Worm (Caenorhabditis elegans) whole organism, L4 larva: Measurements from ENCODE around the gene chil-1.

ENCODE experiments used
- R02D3.7 ChIP-seq: fragments of 150-350 bp; sonication (generic microtip); optimal IDR thresholded peaks from 3 replicates; lab custom pipeline; 2014; ENCODE audit warnings: missing biosample characterization, missing genetic modification characterization
- Y5F2A.4 ChIP-seq: fragments of 200-800 bp; sonication (Bioruptor generic); optimal IDR thresholded peaks from 2 replicates; lab custom pipeline; 2018; ENCODE audit warnings: mild to moderate bottlenecking, missing genetic modification characterization, missing compliant biosample characterization
- arid-1 ChIP-seq: fragments of 200-800 bp; sonication (Bioruptor generic); conservative IDR thresholded peaks from 2 replicates; pipeline ENCODE4 v1.3.6; 2022; ENCODE audit warnings: missing genetic modification reagents, missing genetic modification characterization, missing compliant biosample characterization
- attf-4 ChIP-seq: sonication (generic microtip); optimal IDR thresholded peaks from 3 replicates; lab custom pipeline; 2017; ENCODE audit warnings: missing biosample characterization, missing genetic modification characterization
- ceh-20 ChIP-seq: fragments of 200-800 bp; sonication (Bioruptor generic); IDR thresholded peaks from 2 replicates; pipeline ENCODE4 v1.3.6; 2022; ENCODE audit warnings: missing genetic modification reagents, missing genetic modification characterization, missing compliant biosample characterization
- ceh-32 ChIP-seq: sonication (generic microtip); optimal IDR thresholded peaks from 2 replicates; lab custom pipeline; 2016; ENCODE audit warnings: mild to moderate bottlenecking, missing genetic modification characterization, missing compliant biosample characterization; ENCODE audit not compliant: poor library complexity
- ceh-44 ChIP-seq: fragments of 200-800 bp; sonication (Bioruptor generic); IDR thresholded peaks from 2 replicates; pipeline ENCODE4 v1.3.6; 2022; ENCODE audit warnings: missing genetic modification reagents, missing genetic modification characterization, missing compliant biosample characterization
- ceh-82 ChIP-seq: sonication (generic microtip); optimal IDR thresholded peaks from 2 replicates; lab custom pipeline; 2017; ENCODE audit warnings: missing biosample characterization, missing genetic modification characterization
- ces-1 ChIP-seq: fragments of 150-350 bp; sonication (generic microtip); optimal IDR thresholded peaks from 4 replicates; lab custom pipeline; 2014; ENCODE audit warnings: missing biosample characterization, missing genetic modification reagents, missing genetic modification characterization
- ctbp-1 ChIP-seq: fragments of 200-800 bp; sonication (Bioruptor generic); IDR thresholded peaks from 2 replicates; pipeline ENCODE4 v1.3.6; 2022; ENCODE audit warnings: missing genetic modification reagents, missing genetic modification characterization, missing compliant biosample characterization
- daf-12 ChIP-seq: fragments of 150-350 bp; optimal IDR thresholded peaks from 2 replicates; lab custom pipeline; 2014; ENCODE audit warnings: missing biosample characterization, missing genetic modification reagents, missing genetic modification characterization
- dmd-8 ChIP-seq: fragments of 200-800 bp; sonication (Bioruptor generic); IDR thresholded peaks from 2 replicates; pipeline ENCODE4 v1.3.6; 2022; ENCODE audit warnings: missing genetic modification characterization, missing compliant biosample characterization
- fkh-10 ChIP-seq: fragments of 150-350 bp; optimal IDR thresholded peaks from 2 replicates; lab custom pipeline; 2014; ENCODE audit warnings: missing biosample characterization, missing genetic modification reagents, missing genetic modification characterization
- lin-15B ChIP-seq: fragments of 150-350 bp; sonication (generic microtip); optimal IDR thresholded peaks from 3 replicates; lab custom pipeline; 2014; ENCODE audit warnings: missing biosample characterization, missing genetic modification characterization
- lin-29 ChIP-seq: fragments of 200-800 bp; sonication (Bioruptor generic); IDR thresholded peaks from 2 replicates; pipeline ENCODE4 v1.3.6; 2022; ENCODE audit warnings: missing genetic modification reagents, missing genetic modification characterization, missing compliant biosample characterization
- lir-3 ChIP-seq: sonication (generic microtip); optimal IDR thresholded peaks from 2 replicates; lab custom pipeline; 2016; ENCODE audit warnings: mild to moderate bottlenecking, missing genetic modification characterization, missing compliant biosample characterization
- madf-9 ChIP-seq: fragments of 200-800 bp; sonication (Bioruptor generic); conservative IDR thresholded peaks from 2 replicates; pipeline ENCODE4 v1.3.6; 2022; ENCODE audit warnings: missing genetic modification reagents, missing genetic modification characterization, missing compliant biosample characterization
- mxl-3 ChIP-seq: fragments of 200-800 bp; sonication (Bioruptor generic); optimal IDR thresholded peaks from 2 replicates; lab custom pipeline; 2018; ENCODE audit warnings: mild to moderate bottlenecking, missing genetic modification characterization, missing compliant biosample characterization
- nhr-10 ChIP-seq: fragments of 150-350 bp; optimal IDR thresholded peaks from 2 replicates; lab custom pipeline; 2014; ENCODE audit warnings: missing biosample characterization, missing genetic modification characterization
- nhr-11 ChIP-seq: fragments of 150-350 bp; optimal IDR thresholded peaks from 2 replicates; lab custom pipeline; 2014; ENCODE audit warnings: missing biosample characterization, missing genetic modification characterization
- nhr-237 ChIP-seq: sonication (generic microtip); optimal IDR thresholded peaks from 2 replicates; lab custom pipeline; 2017; ENCODE audit warnings: missing biosample characterization, missing genetic modification characterization
- nhr-41 ChIP-seq: fragments of 200-800 bp; sonication (Bioruptor generic); IDR thresholded peaks from 2 replicates; pipeline ENCODE4 v1.3.6; 2022; ENCODE audit warnings: missing genetic modification reagents, missing genetic modification characterization, missing compliant biosample characterization
- nhr-48 ChIP-seq: sonication (generic microtip); optimal IDR thresholded peaks from 2 replicates; lab custom pipeline; 2016; ENCODE audit warnings: mild to moderate bottlenecking, missing genetic modification characterization, missing compliant biosample characterization
- nhr-6 ChIP-seq: fragments of 150-350 bp; optimal IDR thresholded peaks from 2 replicates; lab custom pipeline; 2014; ENCODE audit warnings: missing biosample characterization, missing genetic modification characterization
- nhr-77 ChIP-seq: fragments of 150-350 bp; optimal IDR thresholded peaks from 2 replicates; lab custom pipeline; 2014; ENCODE audit warnings: missing biosample characterization, missing genetic modification characterization
- pqm-1 ChIP-seq: sonication (generic microtip); optimal IDR thresholded peaks from 2 replicates; lab custom pipeline; 2017; ENCODE audit warnings: missing biosample characterization, missing genetic modification characterization
- sdz-12 ChIP-seq: fragments of 200-800 bp; sonication (Bioruptor generic); optimal IDR thresholded peaks from 2 replicates; lab custom pipeline; 2018; ENCODE audit warnings: mild to moderate bottlenecking, missing genetic modification characterization, missing compliant biosample characterization
- skn-1 ChIP-seq: fragments of 150-350 bp; optimal IDR thresholded peaks from 2 replicates; lab custom pipeline; 2014; ENCODE audit warnings: missing biosample characterization, missing genetic modification characterization
- spr-3 ChIP-seq: fragments of 200-800 bp; sonication (Bioruptor generic); optimal IDR thresholded peaks from 2 replicates; lab custom pipeline; 2018; ENCODE audit warnings: mild to moderate bottlenecking, missing genetic modification characterization, missing compliant biosample characterization
- unc-39 ChIP-seq: sonication (generic microtip); optimal IDR thresholded peaks from 2 replicates; lab custom pipeline; 2017; ENCODE audit warnings: missing biosample characterization, missing genetic modification characterization
- unc-62 ChIP-seq, 3 experiments: fragments of 150-350 bp in 1 of 3; sonication (generic microtip); optimal IDR thresholded peaks in 2 of 3; peaks in 1 of 3; 1 replicate in 1 of 3; 2 replicates in 2 of 3; lab custom pipeline; 2014 to 2017; ENCODE audit warnings: missing biosample characterization in 3 of 3, missing genetic modification characterization in 3 of 3, missing genetic modification reagents in 3 of 3, missing genotype in 1 of 3
- zip-11 ChIP-seq: fragments of 200-800 bp; sonication (Bioruptor generic); IDR thresholded peaks from 2 replicates; pipeline ENCODE4 v1.3.6; 2022; ENCODE audit warnings: missing genetic modification characterization, missing compliant biosample characterization
- zip-2 ChIP-seq: fragments of 150-350 bp; optimal IDR thresholded peaks from 2 replicates; lab custom pipeline; 2014; ENCODE audit warnings: missing biosample characterization, missing genetic modification characterization

Gene chil-1

DNA sequence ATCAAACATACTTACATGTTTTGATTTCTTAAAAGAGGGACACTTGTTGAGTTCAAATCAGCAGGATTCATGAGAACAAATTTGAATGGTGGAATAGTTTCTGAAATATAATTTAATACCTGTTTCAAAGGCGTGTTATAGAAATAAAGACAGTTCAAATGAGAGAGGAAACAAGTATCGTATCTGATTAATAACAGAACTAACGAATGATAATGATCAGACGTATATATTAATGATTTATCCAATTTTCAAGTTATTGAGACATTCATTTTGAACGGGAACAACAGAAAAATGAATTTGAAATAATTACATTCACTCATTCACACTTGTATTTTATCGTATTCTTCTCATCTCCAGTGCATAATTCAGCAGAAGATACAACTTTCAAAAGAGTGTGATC is 10.7 kb downstream of the chil-1 start, which contains the start of gene chil-4:
chil-4 (minus strand) TSS at position 101 of the 400 bp plus-strand sequence.
- TF ChIP-seq lin-29 (GFP tag; lab: Robert Waterston, UW), result no peak
- no peak for TF ChIP-seq nhr-48

DNA sequence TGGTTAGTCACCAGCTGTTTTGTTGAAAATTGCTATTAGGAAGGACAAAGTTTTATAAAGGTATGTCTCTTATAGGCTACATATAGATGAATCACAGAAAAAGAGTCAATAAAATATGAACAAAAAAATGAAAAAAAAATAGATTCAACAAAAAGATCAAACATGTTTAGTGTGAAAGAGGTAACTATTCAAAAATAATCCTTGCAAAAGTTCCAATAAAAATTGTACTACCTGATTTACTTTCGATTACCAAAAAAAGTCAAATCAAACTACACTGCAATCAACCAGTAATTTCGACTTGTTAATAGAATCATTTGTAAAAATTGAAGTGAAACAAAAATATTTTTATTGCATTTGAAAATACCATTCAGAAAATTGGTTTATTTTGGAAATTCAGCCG is 15.3 kb downstream of the chil-1 start, which contains the start of gene ZK938.10:
ZK938.10 (minus strand) TSS at position 101 of the 400 bp plus-strand sequence.
- no peak for TF ChIP-seq nhr-41 (GFP tag; lab: Robert Waterston, UW)
- TF ChIP-seq spr-3, result no peak
- TF ChIP-seq Y5F2A.4, result no peak
- no peak for TF ChIP-seq nhr-6 (tag; lab: Kevin White, UChicago)
- no peak for TF ChIP-seq sdz-12 (GFP tag; lab: Kevin White, UChicago)
- no peak for TF ChIP-seq nhr-10
- no peak for TF ChIP-seq nhr-77
- no peak for TF ChIP-seq unc-39 (tag; lab: Kevin White, UChicago)
- no peak for TF ChIP-seq ceh-32 (tag; lab: Kevin White, UChicago)
- no peak for TF ChIP-seq fkh-10 (GFP tag; lab: Kevin White, UChicago)
- no peak for TF ChIP-seq lin-29 (GFP tag; lab: Robert Waterston, UW)

DNA sequence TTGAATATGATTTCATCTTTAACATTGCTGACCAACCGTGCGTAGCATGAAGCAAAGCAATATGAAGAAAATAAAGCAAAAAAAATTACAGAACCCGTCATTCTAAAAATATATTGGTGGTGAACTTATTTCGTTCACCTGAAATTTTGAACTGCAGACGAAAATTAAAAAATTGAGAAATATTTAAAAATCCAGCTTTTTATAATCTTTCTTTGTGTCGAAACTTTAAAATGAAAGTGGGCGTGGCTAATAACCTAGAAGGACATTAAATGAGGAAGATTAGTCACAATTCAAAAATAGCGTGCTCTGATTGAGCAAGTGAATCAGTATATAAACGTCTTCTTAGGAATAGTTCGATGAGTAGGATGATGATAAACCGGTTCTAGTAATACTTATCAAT is 16.8 kb downstream of the chil-1 start, which contains the start of gene old-2:
old-2 (minus strand) TSS at position 101 of the 400 bp plus-strand sequence.
- no peak for TF ChIP-seq zip-11
- no peak for TF ChIP-seq Y5F2A.4
- TF ChIP-seq skn-1 (tag; lab: Kevin White, UChicago), result no peak
- no peak for TF ChIP-seq pqm-1
- TF ChIP-seq arid-1 (GFP tag; lab: Robert Waterston, UW), result no peak
- no peak for TF ChIP-seq lin-15B (tag; lab: Kevin White, UChicago)
- TF ChIP-seq R02D3.7, result no peak
- no peak for TF ChIP-seq ctbp-1 (GFP tag; lab: Robert Waterston, UW)
- TF ChIP-seq zip-2 (tag; lab: Kevin White, UChicago), result no peak
- TF ChIP-seq ceh-20 (GFP tag; lab: Robert Waterston, UW), result no peak
- TF ChIP-seq madf-9, result no peak
- TF ChIP-seq lir-3 (tag; lab: Kevin White, UChicago), result no peak
- TF ChIP-seq ces-1 (GFP tag; lab: Kevin White, UChicago), result no peak
- no peak for TF ChIP-seq dmd-8 (GFP tag; lab: Robert Waterston, UW)
- no peak for TF ChIP-seq nhr-11 (tag; lab: Kevin White, UChicago)
- TF ChIP-seq mxl-3 (GFP tag; lab: Kevin White, UChicago), result no peak
- TF ChIP-seq daf-12, result no peak
- no peak for TF ChIP-seq nhr-237 (tag; lab: Kevin White, UChicago)

ce11 chrII:9845239-9845638 is 21.0 kb downstream of the chil-1 start, which contains the start of gene chil-9:
Gene chil-9 (minus strand): TSS chrII:9845339.
- no peak for TF ChIP-seq ceh-82 (tag; lab: Kevin White, UChicago)
- TF ChIP-seq unc-62 (GFP tag; optimal IDR thresholded peaks at IDR 0.05 in 1 of 2; lab: Kevin White, UChicago), result peak in 1 of 2 experiments; percentile 31
- TF ChIP-seq unc-62 (tag; optimal IDR thresholded peaks at IDR 0.05; lab: Kevin White, UChicago), result no peak
- TF ChIP-seq, all 104 proteins: peak for 1

DNA sequence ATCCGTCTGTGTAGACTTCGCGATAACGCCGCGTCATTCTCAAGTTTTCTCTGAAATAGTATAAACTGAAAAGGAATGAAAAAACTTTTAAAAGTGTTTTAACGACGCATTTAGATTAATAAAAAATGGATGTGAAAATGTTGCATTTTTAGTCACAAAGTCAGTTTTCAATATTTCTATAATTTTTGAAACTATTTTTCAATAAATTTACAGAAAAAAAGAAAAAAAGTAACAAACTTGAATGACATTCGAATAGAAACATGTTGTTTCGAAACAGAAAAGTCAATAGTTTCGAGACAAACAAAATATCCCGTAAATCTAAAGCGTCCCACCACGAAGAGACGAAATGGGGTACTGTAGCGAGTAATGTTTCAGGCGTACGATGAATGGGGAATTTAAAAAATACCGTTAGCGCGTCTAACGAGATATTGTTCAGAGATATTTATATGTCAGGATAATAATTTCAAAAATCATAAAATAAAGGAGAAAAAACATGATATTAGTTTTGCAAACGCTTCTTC is 24.2 kb downstream of the chil-1 start, which contains the start of gene rnh-1.2:
rnh-1.2 (minus strand) TSS at position 51 of the 521 bp plus-strand sequence.
- TF ChIP-seq attf-4 (tag; lab: Kevin White, UChicago), result no peak
- peak; percentile 56 for TF ChIP-seq R02D3.7
- TF ChIP-seq ceh-44 (GFP tag; lab: Robert Waterston, UW), result no peak
